Worm (Caenorhabditis elegans) whole organism, L1 larva: ENCODE results near the gene C33D9.13.
A peak's percentile ranks its signal among the peaks of the same experiment; 100 is the strongest.

ENCODE experiments used
- aly-2 ChIP-seq: fragments of 150-350 bp; optimal IDR thresholded peaks from 2 replicates; lab custom pipeline; 2014; ENCODE audit warnings: missing biosample characterization, missing genetic modification characterization
- ceh-88 ChIP-seq: fragments of 200-800 bp; sonication (Bioruptor generic); IDR thresholded peaks from 2 replicates; pipeline ENCODE4 v1.3.6; 2022; ENCODE audit warnings: missing genetic modification characterization, missing compliant biosample characterization
- jun-1 ChIP-seq: fragments of 150-350 bp; optimal IDR thresholded peaks from 2 replicates; lab custom pipeline; 2014; ENCODE audit warnings: missing biosample characterization, missing genetic modification reagents, missing genetic modification characterization
- lin-15B ChIP-seq: fragments of 150-350 bp; sonication (generic microtip); optimal IDR thresholded peaks from 3 replicates; lab custom pipeline; 2014; ENCODE audit warnings: missing biosample characterization, missing genetic modification characterization
- lsy-2 ChIP-seq, 2 experiments: fragments of 150-350 bp; optimal IDR thresholded peaks; 2 replicates each; lab custom pipeline; 2014; ENCODE audit warnings: missing biosample characterization in 2 of 2, missing genetic modification characterization in 2 of 2
- mab-9 ChIP-seq: fragments of 200-800 bp; sonication (Bioruptor generic); IDR thresholded peaks from 2 replicates; pipeline ENCODE4 v1.3.6; 2022; ENCODE audit warnings: missing genetic modification reagents, missing genetic modification characterization, missing compliant biosample characterization
- mep-1 ChIP-seq: fragments of 150-350 bp; optimal IDR thresholded peaks from 2 replicates; lab custom pipeline; 2014; ENCODE audit warnings: missing biosample characterization, missing genetic modification characterization
- nhr-12 ChIP-seq: sonication (generic microtip); optimal IDR thresholded peaks from 2 replicates; lab custom pipeline; 2017; ENCODE audit warnings: missing biosample characterization, missing genetic modification characterization
- nhr-76 ChIP-seq: sonication (generic microtip); optimal IDR thresholded peaks from 2 replicates; lab custom pipeline; 2017; ENCODE audit warnings: missing biosample characterization, missing genetic modification characterization
- pqm-1 ChIP-seq: sonication (generic microtip); optimal IDR thresholded peaks from 3 replicates; lab custom pipeline; 2017; ENCODE audit warnings: missing biosample characterization, missing genetic modification characterization
- skn-1 ChIP-seq: fragments of 150-350 bp; optimal IDR thresholded peaks from 2 replicates; lab custom pipeline; 2014; ENCODE audit warnings: missing biosample characterization, missing genetic modification characterization
- snpc-4 ChIP-seq: fragments of 150-350 bp; optimal IDR thresholded peaks from 2 replicates; lab custom pipeline; 2014; ENCODE audit warnings: missing biosample characterization, missing genetic modification characterization

ce11 chrIV:8825997-8826605, 41.0 kb upstream of the C33D9.13 start:
- TF ChIP-seq skn-1 (tag; lab: Kevin White, UChicago) (no peak), jun-1 (tag; lab: Kevin White, UChicago) (peak; percentile 19), snpc-4 (no peak), ceh-88 (GFP tag; lab: Robert Waterston, UW) (no peak; the same call in 1 of the 2 replicates), mep-1 (tag; lab: Kevin White, UChicago) (no peak), pqm-1 (tag; lab: Kevin White, UChicago) (no peak), aly-2 (peak; percentile 87), mab-9 (GFP tag; lab: Robert Waterston, UW) (no peak), nhr-76 (tag; lab: Kevin White, UChicago) (no peak), lin-15B (tag; lab: Kevin White, UChicago) (no peak), lsy-2 (tag; optimal IDR thresholded peaks at IDR 0.05; lab: Kevin White, UChicago) (no peak), nhr-12 (tag; lab: Kevin White, UChicago) (no peak)
